Worm (Caenorhabditis elegans) whole organism, late embryonic: ENCODE measurements around the gene D1044.4.

Experiments used
- C08G9.2 ChIP-seq: sonication (generic microtip); optimal IDR thresholded peaks from 2 replicates; lab custom pipeline; 2016; ENCODE audit warnings: mild to moderate bottlenecking, missing genetic modification characterization, moderate library complexity, missing compliant biosample characterization
- F13H6.1 ChIP-seq: sonication (generic microtip); optimal IDR thresholded peaks from 2 replicates; lab custom pipeline; 2016; ENCODE audit warnings: missing genetic modification characterization, missing compliant biosample characterization
- T23F11.4 ChIP-seq: fragments of 200-800 bp; sonication (Bioruptor generic); optimal IDR thresholded peaks from 2 replicates; lab custom pipeline; 2018; ENCODE audit warnings: mild to moderate bottlenecking, missing genetic modification characterization, missing compliant biosample characterization
- ceh-14 ChIP-seq: sonication (generic microtip); optimal IDR thresholded peaks from 2 replicates; lab custom pipeline; 2016; ENCODE audit warnings: missing genotype, missing genetic modification characterization, missing compliant biosample characterization
- ceh-18 ChIP-seq: sonication (generic microtip); optimal IDR thresholded peaks from 2 replicates; lab custom pipeline; 2016; ENCODE audit warnings: missing genetic modification characterization, missing compliant biosample characterization
- ceh-19 ChIP-seq: fragments of 200-800 bp; sonication (Bioruptor generic); optimal IDR thresholded peaks from 2 replicates; lab custom pipeline; 2018; ENCODE audit warnings: mild to moderate bottlenecking, missing genetic modification characterization, missing compliant biosample characterization
- ceh-2 ChIP-seq: sonication (generic microtip); optimal IDR thresholded peaks from 2 replicates; lab custom pipeline; 2016; ENCODE audit warnings: missing genotype, missing genetic modification characterization, missing compliant biosample characterization
- ceh-24 ChIP-seq: sonication (generic microtip); optimal IDR thresholded peaks from 2 replicates; lab custom pipeline; 2016; ENCODE audit warnings: mild to moderate bottlenecking, missing genetic modification characterization, missing compliant biosample characterization
- ceh-34 ChIP-seq: sonication (generic microtip); optimal IDR thresholded peaks from 2 replicates; lab custom pipeline; 2016; ENCODE audit warnings: mild to moderate bottlenecking, missing genetic modification characterization, missing compliant biosample characterization
- ceh-48 ChIP-seq: sonication (generic microtip); optimal IDR thresholded peaks from 2 replicates; lab custom pipeline; 2016; ENCODE audit warnings: missing genetic modification characterization, inconsistent platforms, missing compliant biosample characterization
- che-1 ChIP-seq: sonication (generic microtip); optimal IDR thresholded peaks from 2 replicates; lab custom pipeline; 2016; ENCODE audit warnings: mild to moderate bottlenecking, missing genetic modification characterization, missing compliant biosample characterization
- dve-1 ChIP-seq: sonication (generic microtip); optimal IDR thresholded peaks from 2 replicates; lab custom pipeline; 2017; ENCODE audit warnings: antibody characterized with exemption, mild to moderate bottlenecking, missing genetic modification characterization, missing compliant biosample characterization
- elt-2 ChIP-seq: sonication (generic microtip); optimal IDR thresholded peaks from 2 replicates; lab custom pipeline; 2016; ENCODE audit warnings: missing genetic modification reagents, missing genetic modification characterization, missing compliant biosample characterization
- elt-4 ChIP-seq: sonication (generic microtip); optimal IDR thresholded peaks from 2 replicates; lab custom pipeline; 2016; ENCODE audit warnings: missing genetic modification characterization, missing compliant biosample characterization
- fkh-10 ChIP-seq: fragments of 150-350 bp; optimal IDR thresholded peaks from 2 replicates; lab custom pipeline; 2014; ENCODE audit warnings: missing biosample characterization, missing genetic modification reagents, missing genetic modification characterization
- gmeb-2 ChIP-seq: sonication (generic microtip); optimal IDR thresholded peaks from 2 replicates; lab custom pipeline; 2016; ENCODE audit warnings: missing genetic modification characterization, inconsistent platforms, missing compliant biosample characterization
- hlh-30 ChIP-seq: sonication (generic microtip); optimal IDR thresholded peaks from 2 replicates; lab custom pipeline; 2017; ENCODE audit warnings: antibody characterized with exemption, missing genetic modification characterization, missing compliant biosample characterization; ENCODE audit not compliant: insufficient read depth
- hlh-8 ChIP-seq: sonication (generic microtip); optimal IDR thresholded peaks from 2 replicates; lab custom pipeline; 2016; ENCODE audit warnings: missing genotype, missing genetic modification characterization, missing compliant biosample characterization
- lin-11 ChIP-seq: fragments of 200-800 bp; sonication (Bioruptor generic); optimal IDR thresholded peaks from 2 replicates; lab custom pipeline; 2018; ENCODE audit warnings: mild to moderate bottlenecking, missing genetic modification characterization, missing compliant biosample characterization
- nfya-1 ChIP-seq: sonication (generic microtip); optimal IDR thresholded peaks from 2 replicates; lab custom pipeline; 2017; ENCODE audit warnings: missing genetic modification characterization, mild to moderate bottlenecking, missing compliant biosample characterization, antibody characterized with exemption, moderate library complexity
- nhr-232 ChIP-seq: sonication (generic microtip); optimal IDR thresholded peaks from 2 replicates; lab custom pipeline; 2016; ENCODE audit warnings: missing genetic modification characterization, missing compliant biosample characterization
- npax-4 ChIP-seq: sonication (generic microtip); optimal IDR thresholded peaks from 2 replicates; lab custom pipeline; 2016; ENCODE audit warnings: missing genetic modification characterization, missing compliant biosample characterization
- pha-4 ChIP-seq: fragments of 150-350 bp; optimal IDR thresholded peaks from 2 replicates; lab custom pipeline; 2018; ENCODE audit warnings: missing biosample characterization, missing genetic modification reagents, missing genetic modification characterization
- rnt-1 ChIP-seq: sonication (generic microtip); optimal IDR thresholded peaks from 2 replicates; lab custom pipeline; 2016; ENCODE audit warnings: missing genetic modification characterization, missing compliant biosample characterization
- sox-2 ChIP-seq: fragments of 200-800 bp; sonication (Bioruptor generic); IDR thresholded peaks from 2 replicates; pipeline ENCODE4 v1.3.6; 2022; ENCODE audit warnings: missing genetic modification reagents, missing genetic modification characterization, missing compliant biosample characterization
- tbx-7 ChIP-seq: sonication (generic microtip); optimal IDR thresholded peaks from 2 replicates; lab custom pipeline; 2016; ENCODE audit warnings: missing genotype, missing genetic modification characterization, missing compliant biosample characterization
- ttx-3 ChIP-seq: sonication (generic microtip); optimal IDR thresholded peaks from 2 replicates; lab custom pipeline; 2016; ENCODE audit warnings: missing genetic modification reagents, missing genetic modification characterization, missing compliant biosample characterization
- unc-3 ChIP-seq, 2 experiments: fragments of 200-800 bp in 1 of 2; sonication (Bioruptor generic) in 1 of 2; sonication (generic microtip) in 1 of 2; conservative IDR thresholded peaks in 1 of 2; optimal IDR thresholded peaks in 1 of 2; 2 replicates each; pipeline versions ENCODE4 v1.3.6 to Lab custom; 2016 to 2022; ENCODE audit warnings: missing compliant biosample characterization in 2 of 2, missing genetic modification characterization in 2 of 2, missing genetic modification reagents in 1 of 2
- unc-55 ChIP-seq: sonication (generic microtip); optimal IDR thresholded peaks from 2 replicates; lab custom pipeline; 2017; ENCODE audit warnings: missing biosample characterization, missing genetic modification reagents, missing genetic modification characterization
- unc-86 ChIP-seq: sonication (generic microtip); optimal IDR thresholded peaks from 2 replicates; lab custom pipeline; 2016; ENCODE audit warnings: missing genetic modification characterization, missing compliant biosample characterization
- ztf-16 ChIP-seq: sonication (generic microtip); optimal IDR thresholded peaks from 2 replicates; lab custom pipeline; 2017; ENCODE audit warnings: missing genetic modification characterization, missing compliant biosample characterization

Gene D1044.4

ce11 chrIII:5553098-5553497 lies 31.3 kb upstream of the D1044.4 start:
- TF ChIP-seq elt-2 (tag; lab: Kevin White, UChicago), result peak; percentile 54
- TF ChIP-seq hlh-30, result peak; percentile 20
- TF ChIP-seq F13H6.1 (tag; lab: Kevin White, UChicago), result no peak

DNA sequence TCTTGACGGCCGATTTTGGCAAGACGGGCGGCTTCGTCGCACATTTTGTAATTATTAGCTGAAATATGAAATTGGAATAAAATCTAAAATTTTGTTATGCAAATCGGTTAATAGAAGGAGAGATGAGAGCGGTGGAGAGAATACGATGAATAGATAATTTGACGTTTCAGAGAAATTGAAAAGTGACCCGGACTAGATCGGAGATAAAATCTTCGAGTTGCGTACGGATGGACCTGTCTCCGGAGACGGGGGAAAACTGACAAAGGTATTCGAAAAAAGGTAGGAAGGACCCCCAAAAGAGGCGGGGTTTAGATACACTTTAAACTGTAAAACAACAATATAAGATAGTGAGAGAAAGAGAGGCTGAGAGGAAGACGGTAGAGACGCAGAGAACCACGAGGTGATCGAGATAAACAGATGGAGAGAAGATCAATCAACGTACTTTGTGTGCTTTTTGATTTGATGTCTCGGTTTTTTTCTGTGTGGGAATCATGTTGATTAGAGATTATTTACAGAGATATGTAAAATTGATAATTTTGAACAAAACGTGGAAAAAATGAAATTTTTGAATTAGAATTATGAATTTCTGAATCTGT lies 30.3 kb upstream of the D1044.4 start, which contains the start of gene F09F7.6:
Gene F09F7.6 (minus strand): TSS at position 64 of the 596 bp plus-strand sequence.
- no peak for TF ChIP-seq hlh-8
- TF ChIP-seq unc-55, result peak; percentile 7
- peak; percentile 31 for TF ChIP-seq hlh-30
- no peak for TF ChIP-seq F13H6.1 (tag; lab: Kevin White, UChicago)
- peak; percentile 56 for TF ChIP-seq ceh-18 (tag; lab: Kevin White, UChicago)
- no peak for TF ChIP-seq fkh-10 (GFP tag; lab: Kevin White, UChicago)
- no peak for TF ChIP-seq che-1 (tag; lab: Kevin White, UChicago)

DNA sequence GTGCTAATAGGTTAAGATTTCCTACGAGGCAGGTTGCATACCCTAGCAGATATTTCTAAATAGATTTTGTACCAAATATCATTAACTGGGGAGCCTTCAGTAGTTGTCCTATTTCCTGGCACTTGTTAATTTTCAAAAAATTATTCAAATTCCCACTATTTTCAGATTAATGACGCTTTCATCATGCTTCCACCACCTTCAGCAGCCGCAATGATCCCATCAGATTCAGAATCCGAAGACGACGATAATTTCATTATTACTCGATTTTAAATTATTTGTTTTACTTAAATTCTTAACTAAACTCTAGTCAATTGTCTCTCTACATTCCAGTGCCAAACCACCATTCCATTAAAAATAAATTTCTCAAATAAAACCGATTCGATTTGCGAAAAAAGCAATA lies 29.0 kb upstream of the D1044.4 start:
- no peak for TF ChIP-seq unc-3 (GFP tag; conservative IDR thresholded peaks at IDR 0.05; lab: Robert Waterston, UW)
- no peak for TF ChIP-seq unc-3 (tag; optimal IDR thresholded peaks at IDR 0.05; lab: Kevin White, UChicago)
- no peak for TF ChIP-seq pha-4 (tag; lab: Kevin White, UChicago)
- no peak for TF ChIP-seq gmeb-2
- TF ChIP-seq ceh-18 (tag; lab: Kevin White, UChicago), result no peak
- no peak for TF ChIP-seq unc-86 (tag; lab: Kevin White, UChicago)
- no peak for TF ChIP-seq dve-1 (tag; lab: Kevin White, UChicago)
- TF ChIP-seq ttx-3 (tag; lab: Kevin White, UChicago), result no peak
- no peak for TF ChIP-seq C08G9.2 (tag; lab: Kevin White, UChicago)
- no peak for TF ChIP-seq npax-4
- TF ChIP-seq sox-2 (GFP tag; lab: Robert Waterston, UW), result no peak
- TF ChIP-seq nfya-1 (tag; lab: Kevin White, UChicago), result no peak
- no peak for TF ChIP-seq T23F11.4
- no peak for TF ChIP-seq ceh-2 (tag; lab: Kevin White, UChicago)
- no peak for TF ChIP-seq tbx-7 (tag; lab: Kevin White, UChicago)
- no peak for TF ChIP-seq rnt-1 (tag; lab: Kevin White, UChicago)
- no peak for TF ChIP-seq ceh-24

ce11 chrIII:5550193-5550592 lies 28.4 kb upstream of the D1044.4 start:
- TF ChIP-seq nhr-232 (tag; lab: Kevin White, UChicago) (no peak), F13H6.1 (tag; lab: Kevin White, UChicago) (no peak), ztf-16 (tag; lab: Kevin White, UChicago) (no peak), tbx-7 (tag; lab: Kevin White, UChicago) (no peak), elt-4 (tag; lab: Kevin White, UChicago) (no peak), ceh-34 (no peak), ceh-14 (tag; lab: Kevin White, UChicago) (no peak), sox-2 (GFP tag; lab: Robert Waterston, UW) (no peak), ceh-19 (no peak)

ce11 chrIII:5546730-5547129 lies 24.9 kb upstream of the D1044.4 start, which contains the start of gene F09F7.5:
TSS of gene F09F7.5 (plus strand) at chrIII:5546987.
- TF ChIP-seq elt-2 (tag; lab: Kevin White, UChicago) (peak; percentile 26), nhr-232 (tag; lab: Kevin White, UChicago) (no peak)

DNA sequence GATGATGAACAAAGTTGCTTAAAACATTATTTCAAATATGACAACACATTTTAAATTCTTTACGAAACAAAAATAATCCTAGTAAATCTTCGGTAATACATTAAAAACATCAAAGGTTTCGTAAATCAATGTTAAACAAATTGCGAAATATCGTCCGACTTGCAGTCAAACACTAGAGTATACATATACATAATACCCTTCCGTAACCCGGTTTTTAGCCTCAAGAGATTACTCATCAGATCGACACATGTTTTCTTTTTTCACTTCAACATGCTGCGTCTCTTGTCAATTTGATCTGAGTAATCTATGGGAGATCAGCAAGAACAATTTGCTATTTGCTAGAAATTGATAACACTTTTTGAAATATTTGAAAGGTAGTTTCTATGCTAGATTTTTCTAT lies 24.5 kb upstream of the D1044.4 start:
- TF ChIP-seq ztf-16 (tag; lab: Kevin White, UChicago), result no peak
- TF ChIP-seq lin-11 (tag; lab: Kevin White, UChicago), result no peak
- TF ChIP-seq dve-1 (tag; lab: Kevin White, UChicago), result no peak
- TF ChIP-seq nhr-232 (tag; lab: Kevin White, UChicago), result no peak
- no peak for TF ChIP-seq ceh-48 (tag; lab: Kevin White, UChicago)
